Fruit fly (Drosophila melanogaster) whole organism, embryonic: Measurements from ENCODE around the gene Tpst.
A peak's percentile ranks its signal among the peaks of the same experiment; 100 is the strongest.

Experiments
- Atf6 ChIP-seq: fragments of 200-800 bp; sonication (Bioruptor generic); IDR thresholded peaks from 2 replicates; pipeline ENCODE4 v1.3.6; 2022; ENCODE audit warnings: missing biosample characterization, missing genetic modification characterization
- CG10321 ChIP-seq: fragments of 200-800 bp; sonication (Bioruptor generic); IDR thresholded peaks from 2 replicates; pipeline ENCODE4 v1.3.6; 2022; ENCODE audit warnings: missing biosample characterization, missing genetic modification characterization
- CG10431 ChIP-seq: fragments of 200-800 bp; sonication (Bioruptor generic); optimal IDR thresholded peaks from 3 replicates; lab custom pipeline; 2018; ENCODE audit warnings: missing biosample characterization, mild to moderate bottlenecking, missing genetic modification characterization
- CG11247 ChIP-seq: fragments of 200-800 bp; sonication (Bioruptor generic); IDR thresholded peaks from 2 replicates; pipeline ENCODE4 v1.3.6; 2022; ENCODE audit warnings: missing biosample characterization, missing genetic modification characterization
- CG12236 ChIP-seq: fragments of 200-800 bp; sonication (Bioruptor generic); optimal IDR thresholded peaks from 2 replicates; lab custom pipeline; 2016; ENCODE audit warnings: missing biosample characterization, missing genetic modification characterization
- CG13894 ChIP-seq: fragments of 200-800 bp; sonication (Bioruptor generic); optimal IDR thresholded peaks from 3 replicates; lab custom pipeline; 2018; ENCODE audit warnings: missing biosample characterization, mild to moderate bottlenecking, missing genetic modification characterization, moderate library complexity
- CG14441 ChIP-seq: fragments of 200-800 bp; sonication (Bioruptor generic); IDR thresholded peaks from 2 replicates; pipeline ENCODE4 v1.3.6; 2022; ENCODE audit warnings: missing biosample characterization, missing genetic modification characterization
- CG15479 ChIP-seq: fragments of 200-800 bp; sonication (Bioruptor generic); optimal IDR thresholded peaks from 3 replicates; lab custom pipeline; 2019; ENCODE audit warnings: missing biosample characterization, mild to moderate bottlenecking, missing genetic modification characterization, moderate library complexity
- CG15601 ChIP-seq: fragments of 200-800 bp; sonication (Bioruptor generic); optimal IDR thresholded peaks from 3 replicates; lab custom pipeline; 2019; ENCODE audit warnings: missing biosample characterization, mild to moderate bottlenecking, missing genetic modification characterization, moderate library complexity
- CG16779 ChIP-seq: fragments of 200-800 bp; sonication (Bioruptor generic); IDR thresholded peaks from 2 replicates; pipeline ENCODE4 v1.3.6; 2022; ENCODE audit warnings: missing biosample characterization, missing genetic modification characterization
- CG17361 ChIP-seq: fragments of 200-800 bp; sonication (Bioruptor generic); IDR thresholded peaks from 3 replicates; pipeline ENCODE4 v1.3.6; 2022; ENCODE audit warnings: missing biosample characterization, missing genetic modification characterization
- CG17612 ChIP-seq: fragments of 200-800 bp; sonication (Bioruptor generic); IDR thresholded peaks from 2 replicates; pipeline ENCODE4 v1.3.6; 2022; ENCODE audit warnings: missing biosample characterization, missing genetic modification characterization
- CG18619 ChIP-seq: fragments of 200-800 bp; sonication (Bioruptor generic); optimal IDR thresholded peaks from 3 replicates; lab custom pipeline; 2017; ENCODE audit warnings: missing biosample characterization, mild to moderate bottlenecking, missing genetic modification characterization
- CG3995 ChIP-seq: fragments of 200-800 bp; sonication (Bioruptor generic); optimal IDR thresholded peaks from 3 replicates; lab custom pipeline; 2016; ENCODE audit warnings: missing biosample characterization, missing genetic modification characterization
- CG43689 ChIP-seq: fragments of 200-800 bp; sonication (Bioruptor generic); IDR thresholded peaks from 2 replicates; pipeline ENCODE4 v1.3.6; 2022; ENCODE audit warnings: missing biosample characterization, missing genetic modification characterization
- CG7357 ChIP-seq: fragments of 200-800 bp; sonication (Bioruptor generic); IDR thresholded peaks from 3 replicates; pipeline ENCODE4 v1.3.6; 2022; ENCODE audit warnings: missing biosample characterization, missing genetic modification characterization
- CG9215 ChIP-seq: fragments of 200-800 bp; sonication (Bioruptor generic); IDR thresholded peaks from 2 replicates; pipeline ENCODE4 v1.3.6; 2022; ENCODE audit warnings: missing biosample characterization, missing genetic modification characterization
- CG9797 ChIP-seq: fragments of 200-800 bp; sonication (Bioruptor generic); optimal IDR thresholded peaks from 3 replicates; lab custom pipeline; 2018; ENCODE audit warnings: missing biosample characterization, mild to moderate bottlenecking, missing genetic modification characterization
- CHES-1-like ChIP-seq: fragments of 200-800 bp; sonication (Bioruptor generic); optimal IDR thresholded peaks from 2 replicates; lab custom pipeline; 2016; ENCODE audit warnings: missing biosample characterization, missing genetic modification characterization
- CTCF ChIP-seq: fragments of 200-800 bp; sonication (Bioruptor generic); optimal IDR thresholded peaks from 2 replicates; lab custom pipeline; 2017; ENCODE audit warnings: missing biosample characterization, mild to moderate bottlenecking, missing genetic modification characterization, moderate library complexity
- Dbx ChIP-seq: fragments of 200-800 bp; sonication (Bioruptor generic); IDR thresholded peaks from 3 replicates; pipeline ENCODE4 v1.3.6; 2022; ENCODE audit warnings: missing biosample characterization, missing genetic modification characterization
- Dip3 ChIP-seq: fragments of 200-800 bp; sonication (Bioruptor generic); optimal IDR thresholded peaks from 3 replicates; lab custom pipeline; 2016; ENCODE audit warnings: missing biosample characterization, missing genetic modification characterization
- Fer1 ChIP-seq: fragments of 200-800 bp; sonication (Bioruptor generic); optimal IDR thresholded peaks from 2 replicates; lab custom pipeline; 2017; ENCODE audit warnings: missing biosample characterization, mild to moderate bottlenecking, missing genetic modification characterization
- HLH54F ChIP-seq: fragments of 200-800 bp; sonication (Bioruptor generic); optimal IDR thresholded peaks from 3 replicates; lab custom pipeline; 2016; ENCODE audit warnings: missing biosample characterization, missing genetic modification characterization
- HmgD ChIP-seq: fragments of 200-800 bp; sonication (Bioruptor generic); optimal IDR thresholded peaks from 3 replicates; lab custom pipeline; 2016; ENCODE audit warnings: missing biosample characterization, missing genetic modification characterization
- Hr78 ChIP-seq, 2 experiments: fragments of 200-800 bp in 1 of 2; fragments of >200 bp in 1 of 2; sonication (Bioruptor generic) in 1 of 2; optimal IDR thresholded peaks; 2 replicates each; lab custom pipeline; 2017 to 2019; ENCODE audit warnings: missing biosample characterization in 2 of 2, missing genetic modification characterization in 2 of 2, mild to moderate bottlenecking in 1 of 2, moderate library complexity in 1 of 2
- Spps ChIP-seq: fragments of 200-800 bp; sonication (Bioruptor generic); optimal IDR thresholded peaks from 2 replicates; lab custom pipeline; 2018; ENCODE audit warnings: missing biosample characterization, mild to moderate bottlenecking, missing genetic modification characterization
- Ssrp ChIP-seq: fragments of 200-800 bp; sonication (Bioruptor generic); optimal IDR thresholded peaks from 2 replicates; lab custom pipeline; 2018; ENCODE audit warnings: missing biosample characterization, mild to moderate bottlenecking, missing genetic modification characterization, moderate library complexity
- ac ChIP-seq: fragments of 200-800 bp; sonication (Bioruptor generic); optimal IDR thresholded peaks from 3 replicates; lab custom pipeline; 2017; ENCODE audit warnings: missing biosample characterization, mild to moderate bottlenecking, missing genetic modification characterization
- ato ChIP-seq: fragments of 200-800 bp; sonication (Bioruptor generic); IDR thresholded peaks from 2 replicates; pipeline ENCODE4 v1.3.6; 2022; ENCODE audit warnings: missing biosample characterization, missing genetic modification characterization; ENCODE audit not compliant: partially characterized antibody
- bsh ChIP-seq, 2 experiments: fragments of 200-800 bp; sonication (Bioruptor generic); optimal IDR thresholded peaks; 2 replicates each; lab custom pipeline; 2017 to 2018; ENCODE audit warnings: mild to moderate bottlenecking in 2 of 2, missing biosample characterization in 2 of 2, missing genetic modification characterization in 2 of 2, moderate library complexity in 1 of 2
- cato ChIP-seq: fragments of 200-800 bp; sonication (Bioruptor generic); optimal IDR thresholded peaks from 2 replicates; lab custom pipeline; 2016; ENCODE audit warnings: missing biosample characterization, missing genetic modification characterization, borderline replicate concordance
- cg ChIP-seq: fragments of 200-800 bp; sonication (Bioruptor generic); optimal IDR thresholded peaks from 3 replicates; lab custom pipeline; 2019; ENCODE audit warnings: missing biosample characterization, mild to moderate bottlenecking, missing genetic modification characterization, moderate library complexity
- eyg ChIP-seq: fragments of 200-800 bp; sonication (Bioruptor generic); optimal IDR thresholded peaks from 3 replicates; lab custom pipeline; 2016; ENCODE audit warnings: missing biosample characterization, missing genetic modification characterization
- gcm ChIP-seq: fragments of 200-800 bp; sonication (Bioruptor generic); optimal IDR thresholded peaks from 2 replicates; lab custom pipeline; 2019; ENCODE audit warnings: missing biosample characterization, mild to moderate bottlenecking, missing genetic modification characterization, moderate library complexity
- gt ChIP-seq: fragments of 200-800 bp; sonication (Bioruptor generic); IDR thresholded peaks from 2 replicates; pipeline ENCODE4 v1.3.6; 2022; ENCODE audit warnings: missing biosample characterization, missing genetic modification characterization
- h ChIP-seq: fragments of >200 bp; optimal IDR thresholded peaks from 2 replicates; lab custom pipeline; 2017
- ind ChIP-seq: fragments of 200-800 bp; sonication (Bioruptor generic); optimal IDR thresholded peaks from 3 replicates; lab custom pipeline; 2016; ENCODE audit warnings: missing biosample characterization, missing genetic modification characterization
- jumu ChIP-seq: fragments of 200-800 bp; sonication (Bioruptor generic); optimal IDR thresholded peaks from 3 replicates; lab custom pipeline; 2016; ENCODE audit warnings: missing biosample characterization, missing genetic modification characterization
- nerfin-1 ChIP-seq: fragments of 200-800 bp; sonication (Bioruptor generic); optimal IDR thresholded peaks from 3 replicates; lab custom pipeline; 2019; ENCODE audit warnings: missing biosample characterization, mild to moderate bottlenecking, missing genetic modification characterization, moderate library complexity
- oc ChIP-seq: fragments of 200-800 bp; sonication (Bioruptor generic); optimal IDR thresholded peaks from 2 replicates; lab custom pipeline; 2018; ENCODE audit warnings: missing biosample characterization, mild to moderate bottlenecking, missing genetic modification characterization, moderate library complexity
- peb ChIP-seq: fragments of 200-800 bp; sonication (Bioruptor generic); IDR thresholded peaks from 2 replicates; pipeline ENCODE4 v1.3.6; 2022; ENCODE audit warnings: missing biosample characterization, missing genetic modification characterization
- seq ChIP-seq: fragments of 200-800 bp; sonication (Bioruptor generic); IDR thresholded peaks from 2 replicates; pipeline ENCODE4 v1.3.6; 2022; ENCODE audit warnings: missing biosample characterization, missing genetic modification characterization
- sob ChIP-seq: fragments of 200-800 bp; sonication (Bioruptor generic); IDR thresholded peaks from 2 replicates; pipeline ENCODE4 v1.3.6; 2022; ENCODE audit warnings: missing biosample characterization, missing genetic modification characterization
- tin ChIP-seq: fragments of 200-800 bp; sonication (Bioruptor generic); optimal IDR thresholded peaks from 3 replicates; lab custom pipeline; 2016; ENCODE audit warnings: missing biosample characterization, missing genetic modification characterization
- trh ChIP-seq: fragments of 200-800 bp; sonication (Bioruptor generic); optimal IDR thresholded peaks from 2 replicates; lab custom pipeline; 2016; ENCODE audit warnings: missing biosample characterization, missing genetic modification characterization
- wdn ChIP-seq: fragments of 200-800 bp; sonication (Bioruptor generic); IDR thresholded peaks from 2 replicates; pipeline ENCODE4 v1.3.6; 2022; ENCODE audit warnings: missing biosample characterization, missing genetic modification characterization
- wor ChIP-seq: fragments of 200-800 bp; sonication (Bioruptor generic); IDR thresholded peaks from 2 replicates; pipeline ENCODE4 v1.3.6; 2022; ENCODE audit warnings: missing biosample characterization, missing genetic modification characterization
- z ChIP-seq: fragments of 200-800 bp; sonication (Bioruptor generic); IDR thresholded peaks from 3 replicates; pipeline ENCODE4 v1.3.6; 2022; ENCODE audit warnings: missing biosample characterization, missing genetic modification characterization
- zfh2 ChIP-seq: fragments of 200-800 bp; sonication (Bioruptor generic); optimal IDR thresholded peaks from 2 replicates; lab custom pipeline; 2016; ENCODE audit warnings: missing biosample characterization, missing genetic modification characterization

Tpst gene

DNA sequence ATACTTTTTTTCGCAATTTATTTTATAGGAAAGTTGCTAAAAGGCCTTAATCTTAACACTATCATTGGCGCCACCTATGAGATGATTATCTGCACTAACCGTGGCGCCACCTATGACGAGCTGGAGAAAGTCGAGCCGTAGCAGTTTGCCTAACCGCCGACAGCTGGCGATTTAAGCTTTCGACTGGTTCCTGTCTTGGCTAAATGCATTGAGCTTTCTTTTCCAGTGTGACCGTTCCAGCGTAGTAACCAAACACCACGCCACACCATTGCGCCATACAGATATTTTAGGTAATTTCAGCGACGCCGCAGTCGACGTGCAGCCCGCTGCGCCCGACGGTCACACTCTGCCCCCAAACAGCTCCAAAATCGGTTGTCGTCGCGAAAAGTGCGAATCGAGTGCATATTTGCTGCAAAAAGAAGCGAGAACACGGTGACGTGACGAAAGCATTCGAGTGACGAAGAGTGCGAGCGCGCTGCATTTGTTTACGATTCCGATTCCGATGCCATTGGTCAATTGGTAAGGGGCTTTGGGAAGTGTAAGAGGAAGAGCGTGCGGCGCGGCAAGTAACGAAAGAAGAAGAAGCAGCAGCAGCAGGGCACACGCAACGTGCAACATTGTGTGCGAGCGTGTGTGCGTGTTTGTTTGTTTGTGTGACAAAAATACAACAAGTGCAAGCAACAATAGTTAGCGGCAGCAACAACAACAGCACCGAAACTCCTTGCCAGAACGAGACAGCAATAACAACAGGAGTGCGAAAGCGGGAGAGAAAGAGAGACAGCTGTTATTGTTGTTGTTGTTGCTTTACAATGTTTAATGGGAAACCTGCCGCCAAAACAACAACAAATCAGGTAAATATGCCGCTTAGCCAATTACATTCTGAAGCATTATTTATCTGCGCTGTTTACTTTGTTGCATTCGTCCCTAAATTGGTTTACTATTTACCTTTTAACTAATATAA lies at the start of gene Tpst, which contains the start of gene CG46311 (continued):
- peak; percentile 83 for TF ChIP-seq HmgD
- TF ChIP-seq Dip3 (GFP tag; lab: Kevin White, UChicago): peak; percentile 47
- peak; percentile 13 for TF ChIP-seq CG18619 (GFP tag; lab: Kevin White, UChicago)
- no peak for TF ChIP-seq trh (GFP tag; lab: Kevin White, UChicago)
- TF ChIP-seq CG11247 (GFP tag; lab: Robert Waterston, UW): peak; percentile 84
- peak; percentile 26 for TF ChIP-seq CG15601 (tag; lab: Kevin White, UChicago)
- peak; percentile 68 for TF ChIP-seq jumu (GFP tag; lab: Kevin White, UChicago)
- peak; percentile 64 for TF ChIP-seq ind (GFP tag; lab: Kevin White, UChicago)
- TF ChIP-seq CG14441 (GFP tag; lab: Robert Waterston, UW): peak; percentile 60
- TF ChIP-seq gt (GFP tag; lab: Robert Waterston, UW): no peak
- TF ChIP-seq cato (GFP tag; lab: Kevin White, UChicago): no peak
- TF ChIP-seq peb (GFP tag; lab: Robert Waterston, UW): peak; percentile 47
- no peak for TF ChIP-seq z (GFP tag; lab: Robert Waterston, UW)
- no peak for TF ChIP-seq Atf6 (GFP tag; lab: Robert Waterston, UW)
- no peak for TF ChIP-seq oc (tag; lab: Kevin White, UChicago)
- no peak for TF ChIP-seq nerfin-1 (tag; lab: Kevin White, UChicago)
- TF ChIP-seq cg: peak; percentile 73
- TF ChIP-seq CG10431 (GFP tag; lab: Kevin White, UChicago): peak; percentile 21
- peak; percentile 76 for TF ChIP-seq tin (GFP tag; lab: Kevin White, UChicago)
- no peak for TF ChIP-seq CG12236 (GFP tag; lab: Kevin White, UChicago)
- no peak for TF ChIP-seq CG43689 (GFP tag; lab: Robert Waterston, UW)
- TF ChIP-seq CG3995: no peak
- no peak for TF ChIP-seq CG15479
- peak; percentile 39; the same call in 2 of the 3 replicates for TF ChIP-seq CG17361 (GFP tag; lab: Robert Waterston, UW)
- TF ChIP-seq gcm (GFP tag; lab: Kevin White, UChicago): no peak
- TF ChIP-seq CG9215: peak; percentile 10
- TF ChIP-seq h: no peak
- TF ChIP-seq zfh2: peak; percentile 30
- no peak for TF ChIP-seq seq (GFP tag; lab: Robert Waterston, UW)
- no peak for TF ChIP-seq ato (GFP tag; lab: Robert Waterston, UW)
- TF ChIP-seq CG13894 (tag; lab: Kevin White, UChicago): no peak
- TF ChIP-seq HLH54F (GFP tag; lab: Kevin White, UChicago): no peak
- no peak for TF ChIP-seq ac (GFP tag; lab: Kevin White, UChicago)
- TF ChIP-seq CG7357 (GFP tag; lab: Robert Waterston, UW): no peak
- TF ChIP-seq Hr78 (GFP tag; optimal IDR thresholded peaks at IDR 0.05; lab: Kevin White, UChicago): no peak
- TF ChIP-seq CTCF: peak; percentile 99
- peak; percentile 22 to 55 for TF ChIP-seq bsh (GFP tag; optimal IDR thresholded peaks at IDR 0.05; lab: Kevin White, UChicago)
- TF ChIP-seq CG9797 (GFP tag; lab: Kevin White, UChicago): peak; percentile 100
- TF ChIP-seq CHES-1-like (GFP tag; lab: Kevin White, UChicago): peak; percentile 67
- TF ChIP-seq Fer1 (GFP tag; lab: Kevin White, UChicago): peak; percentile 44
- peak; percentile 60; the same call in 2 of the 3 replicates for TF ChIP-seq Dbx
- TF ChIP-seq Spps (tag; lab: Kevin White, UChicago): no peak
- TF ChIP-seq wdn: no peak
- peak; percentile 58; the same call in 1 of the 2 replicates for TF ChIP-seq sob (GFP tag; lab: Robert Waterston, UW)
- no peak for TF ChIP-seq Ssrp (tag; lab: Kevin White, UChicago)
- TF ChIP-seq wor: peak; percentile 31; the same call in 1 of the 2 replicates
- TF ChIP-seq eyg (GFP tag; lab: Kevin White, UChicago): no peak
- no peak for TF ChIP-seq CG17612
- no peak for TF ChIP-seq CG16779 (GFP tag; lab: Robert Waterston, UW)
- 0 out of 2 replicates have a peak, but pooled peaks have one; percentile 41 for TF ChIP-seq CG10321
